Fruit fly (Drosophila melanogaster): ENCODE results near the gene CG7362.

- TF ChIP-seq psq (GFP tag; optimal IDR thresholded peaks at IDR 0.05) (peak; percentile 43), h (GFP tag; optimal IDR thresholded peaks at IDR 0.05) (peak; percentile 69), Dif (GFP tag; optimal IDR thresholded peaks at IDR 0.05; ENCODE audit: partially characterized antibody) (no peak), OdsH (GFP tag; optimal IDR thresholded peaks at IDR 0.05) (peak; percentile 51), foxo (GFP tag; optimal IDR thresholded peaks at IDR 0.05) (peak in 1 of 2 experiments; percentile 78), CG9705 (GFP tag; optimal IDR thresholded peaks at IDR 0.05) (no peak)
These were observed 11.2 kb upstream of the CG7362 start for dm6 chr3R:14765364-14765993.

All from whole organism, wandering third instar larva.